Worm (Caenorhabditis elegans): Measurements from ENCODE around the gene rrp-8.

Gene rrp-8

DNA sequence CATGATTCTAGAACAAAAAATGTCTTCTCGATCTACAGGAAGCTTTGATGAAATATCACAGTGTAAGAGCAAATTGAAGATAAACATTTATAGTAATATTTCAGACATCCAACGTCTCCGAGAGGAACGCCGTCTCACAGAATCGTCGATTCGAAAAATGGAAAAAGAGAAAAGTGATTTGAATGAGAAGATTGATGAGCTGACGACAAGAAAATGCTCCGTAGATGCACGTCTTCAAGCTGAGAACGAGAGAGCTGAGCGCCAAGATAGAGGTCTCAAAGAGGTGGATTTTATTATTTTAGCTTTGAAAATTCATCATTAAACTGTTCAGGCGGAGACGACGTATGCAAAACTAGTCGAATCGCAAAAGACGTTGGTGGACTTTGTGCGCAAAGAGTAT, 8.3 kb upstream of the rrp-8 start, which contains the start of gene ssna-1:
Gene ssna-1 (plus strand): TSS at position 12 of the 400 bp plus-strand sequence.
- TF ChIP-seq Y55F3AM.14 (GFP tag; optimal IDR thresholded peaks at IDR 0.05) (no peak), nhr-11 (tag; optimal IDR thresholded peaks at IDR 0.05) (no peak), nhr-6 (tag; optimal IDR thresholded peaks at IDR 0.05) (no peak), R02D3.7 (tag; optimal IDR thresholded peaks at IDR 0.05) (no peak), nhr-77 (tag; optimal IDR thresholded peaks at IDR 0.05) (no peak), snpc-4 (tag; optimal IDR thresholded peaks at IDR 0.05) (no peak), nhr-12 (tag; optimal IDR thresholded peaks at IDR 0.05) (no peak), ceh-16 (tag; optimal IDR thresholded peaks at IDR 0.05) (no peak), ama-1 (optimal IDR thresholded peaks at IDR 0.05) (no peak), peb-1 (tag; optimal IDR thresholded peaks at IDR 0.05) (no peak), nhr-10 (tag; optimal IDR thresholded peaks at IDR 0.05) (no peak), lin-39 (tag; optimal IDR thresholded peaks at IDR 0.05) (no peak), lin-11 (tag; optimal IDR thresholded peaks at IDR 0.05) (no peak), nhr-237 (tag; optimal IDR thresholded peaks at IDR 0.05) (no peak), egl-27 (tag; optimal IDR thresholded peaks at IDR 0.05) (no peak)

DNA sequence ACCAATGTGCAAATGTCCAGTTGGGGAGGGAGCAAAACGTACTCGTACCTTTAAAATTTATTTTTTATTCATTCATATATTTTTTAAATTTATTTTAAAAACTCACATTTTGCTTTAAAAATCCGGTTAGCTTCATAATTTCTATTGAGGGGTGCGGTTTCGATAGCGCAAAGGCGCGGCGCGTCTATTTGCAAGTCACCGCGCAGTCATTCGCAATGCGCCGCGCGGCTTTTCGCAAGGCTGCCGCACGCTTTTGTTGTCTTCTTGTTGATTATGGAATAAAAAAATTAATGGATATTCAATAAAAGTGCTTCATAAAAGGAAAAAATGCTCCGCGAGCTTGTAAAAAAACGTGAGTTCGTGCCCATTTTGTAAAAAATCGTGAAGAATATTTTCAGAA, 6.1 kb upstream of the rrp-8 start, which contains the start of the genes ears-2 and uncp-18:
Gene ears-2 (minus strand): TSS at position 190 of the 400 bp plus-strand sequence.
Gene uncp-18 (plus strand): TSS at position 282 of the 400 bp plus-strand sequence.
- no peak for TF ChIP-seq nhr-237 (tag; optimal IDR thresholded peaks at IDR 0.05)
- peak; percentile 53 for TF ChIP-seq nhr-10 (tag; optimal IDR thresholded peaks at IDR 0.05)
- peak; percentile 97 for TF ChIP-seq lin-11 (tag; optimal IDR thresholded peaks at IDR 0.05)
- no peak for TF ChIP-seq elt-3 (tag; optimal IDR thresholded peaks at IDR 0.05)
- TF ChIP-seq egl-27 (tag; optimal IDR thresholded peaks at IDR 0.05) = peak; percentile 62
- TF ChIP-seq lin-39 (tag; optimal IDR thresholded peaks at IDR 0.05) = no peak
- no peak for TF ChIP-seq ztf-1 (GFP tag; conservative IDR thresholded peaks at IDR 0.05)
- TF ChIP-seq nhr-25 (tag; optimal IDR thresholded peaks at IDR 0.05) = peak; percentile 88
- TF ChIP-seq aly-2 (tag; optimal IDR thresholded peaks at IDR 0.05) = no peak
- peak; percentile 85 for TF ChIP-seq ztf-4 (tag; optimal IDR thresholded peaks at IDR 0.05)
- no peak for TF ChIP-seq alr-1 (tag; optimal IDR thresholded peaks at IDR 0.05)
- peak; percentile 80 to 95 for TF ChIP-seq lsy-2 (tag; optimal IDR thresholded peaks at IDR 0.05)
- peak; percentile 62 for TF ChIP-seq snpc-4 (tag; optimal IDR thresholded peaks at IDR 0.05)
- TF ChIP-seq nhr-6 (tag; optimal IDR thresholded peaks at IDR 0.05) = peak; percentile 86
- no peak for TF ChIP-seq elt-1 (tag; optimal IDR thresholded peaks at IDR 0.05)
- peak; percentile 76 for TF ChIP-seq ceh-82 (tag; optimal IDR thresholded peaks at IDR 0.05)
- peak; percentile 39 for TF ChIP-seq blmp-1 (tag; optimal IDR thresholded peaks at IDR 0.05; ENCODE audit: insufficient read depth)
- peak; percentile 93 for TF ChIP-seq sma-9 (GFP tag; optimal IDR thresholded peaks at IDR 0.05)
- no peak for TF ChIP-seq sma-9 (tag; optimal IDR thresholded peaks at IDR 0.05)
- peak; percentile 94 for TF ChIP-seq unc-55 (GFP tag; optimal IDR thresholded peaks at IDR 0.05)
- TF ChIP-seq crh-2 (tag; optimal IDR thresholded peaks at IDR 0.05) = peak; percentile 85
- no peak for TF ChIP-seq dmd-4 (tag; optimal IDR thresholded peaks at IDR 0.05)
- TF ChIP-seq unc-62 (GFP tag; optimal IDR thresholded peaks at IDR 0.05) = no peak
- peak; percentile 81 for TF ChIP-seq nhr-129 (tag; optimal IDR thresholded peaks at IDR 0.05)
- peak; percentile 12 to 56 for TF ChIP-seq mdl-1 (tag; optimal IDR thresholded peaks at IDR 0.05)
- TF ChIP-seq ceh-16 (tag; optimal IDR thresholded peaks at IDR 0.05) = peak; percentile 25
- peak; percentile 77 for TF ChIP-seq skn-1 (tag; optimal IDR thresholded peaks at IDR 0.05)
- peak; percentile 40 for TF ChIP-seq zag-1 (tag; optimal IDR thresholded peaks at IDR 0.05)
- no peak for TF ChIP-seq nhr-12 (tag; optimal IDR thresholded peaks at IDR 0.05)
- peak; percentile 85 for TF ChIP-seq gmeb-1 (tag; optimal IDR thresholded peaks at IDR 0.05)
- peak; percentile 91 for TF ChIP-seq mab-5 (tag; optimal IDR thresholded peaks at IDR 0.05)
- TF ChIP-seq Y55F3AM.14 (GFP tag; optimal IDR thresholded peaks at IDR 0.05) = peak; percentile 74
- peak; percentile 88 for TF ChIP-seq sem-4 (tag; optimal IDR thresholded peaks at IDR 0.05)
- TF ChIP-seq mbf-1 (tag; optimal IDR thresholded peaks at IDR 0.05) = no peak
- TF ChIP-seq ztf-11 (tag; optimal IDR thresholded peaks at IDR 0.05) = peak; percentile 23
- TF ChIP-seq nhr-23 (tag; optimal IDR thresholded peaks at IDR 0.05) = no peak
- TF ChIP-seq sma-3 (GFP tag; optimal IDR thresholded peaks at IDR 0.05) = peak; percentile 97
- TF ChIP-seq nhr-77 (tag; optimal IDR thresholded peaks at IDR 0.05) = peak; percentile 39
- TF ChIP-seq C34F6.9 (tag; optimal IDR thresholded peaks at IDR 0.05) = peak; percentile 75
- peak; percentile 36 for TF ChIP-seq R02D3.7 (tag; optimal IDR thresholded peaks at IDR 0.05)
- peak; percentile 36 for TF ChIP-seq nhr-11 (tag; optimal IDR thresholded peaks at IDR 0.05)
- TF ChIP-seq peb-1 (tag; optimal IDR thresholded peaks at IDR 0.05) = no peak
- TF ChIP-seq ama-1 (optimal IDR thresholded peaks at IDR 0.05) = no peak
- TF ChIP-seq nhr-21 (tag; optimal IDR thresholded peaks at IDR 0.05) = peak; percentile 80
- peak; percentile 94 for TF ChIP-seq lin-13 (GFP tag; optimal IDR thresholded peaks at IDR 0.05)
- no peak for TF ChIP-seq unc-39 (tag; optimal IDR thresholded peaks at IDR 0.05)
- peak; percentile 95 for TF ChIP-seq F13H6.1 (tag; optimal IDR thresholded peaks at IDR 0.05)
- TF ChIP-seq fos-1 (tag; optimal IDR thresholded peaks at IDR 0.05) = peak; percentile 53
- TF ChIP-seq ZK546.5 (tag; optimal IDR thresholded peaks at IDR 0.05) = peak; percentile 49

All from whole organism, L2 larva.